Fruit fly (Drosophila melanogaster) Kc167 (cell line): ENCODE results near the gene Eip93F.

Experiments used
- Myc ChIP-seq: fragments of >200 bp; optimal IDR thresholded peaks from 2 replicates; lab custom pipeline; 2017; ENCODE audit warnings: missing external identifiers
- Sin3A ChIP-seq: fragments of >200 bp; optimal IDR thresholded peaks from 2 replicates; lab custom pipeline; 2018; ENCODE audit warnings: missing external identifiers
- h ChIP-seq: fragments of >200 bp; optimal IDR thresholded peaks from 3 replicates; lab custom pipeline; 2018; ENCODE audit warnings: missing external identifiers
- insv ChIP-seq: fragments of >200 bp; optimal IDR thresholded peaks from 3 replicates; lab custom pipeline; 2018; ENCODE audit warnings: missing external identifiers
- psq ChIP-seq: fragments of >200 bp; optimal IDR thresholded peaks from 2 replicates; lab custom pipeline; 2017; ENCODE audit warnings: missing external identifiers
- ttk ChIP-seq: sonication (Bioruptor generic); optimal IDR thresholded peaks from 2 replicates; lab custom pipeline; 2017; ENCODE audit warnings: missing external identifiers

Gene Eip93F

DNA sequence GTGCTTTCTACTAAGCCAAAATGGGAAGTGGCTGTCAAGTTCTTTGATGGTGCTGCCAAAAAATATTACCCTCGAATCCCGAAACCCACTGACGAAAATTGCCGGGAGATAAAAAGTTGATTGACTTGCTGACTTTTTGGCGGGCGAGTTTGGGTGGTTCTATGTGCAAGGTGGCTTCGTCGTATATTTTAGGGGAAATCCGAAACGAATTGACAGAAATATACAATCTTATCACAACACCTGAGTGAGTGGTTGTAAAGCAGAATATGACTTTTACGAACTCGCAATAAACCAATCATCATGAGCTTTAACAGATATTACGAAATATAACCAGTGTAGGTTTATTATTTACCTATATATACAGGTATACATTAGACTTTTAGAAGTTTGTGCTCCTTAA, 54.6 kb downstream of the Eip93F start:
- TF ChIP-seq Myc (lab: Kevin White, UChicago) (no peak), psq (lab: Kevin White, UChicago) (no peak), h (no peak), ttk (no peak), insv (no peak), Sin3A (lab: Kevin White, UChicago) (no peak)

DNA sequence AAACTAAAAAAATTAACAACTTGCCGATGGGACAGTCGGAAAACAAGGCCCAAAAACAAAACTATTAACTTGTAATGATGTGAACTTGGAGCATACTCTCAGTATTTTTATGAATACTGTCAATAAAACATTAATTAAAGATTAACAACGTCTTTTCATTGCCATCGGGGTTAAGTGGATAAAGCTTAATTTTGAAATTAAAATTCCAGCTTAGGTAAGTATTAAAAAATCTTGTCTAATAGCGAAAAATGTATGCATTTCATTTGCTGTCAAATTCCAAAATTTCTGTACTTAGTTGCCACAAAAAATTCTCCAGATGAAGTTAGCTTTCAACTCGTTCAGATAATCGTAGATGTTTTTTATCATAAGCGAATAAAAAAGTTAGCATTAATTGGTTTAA, 65.5 kb downstream of the Eip93F start, which contains the start of gene Theg:
Gene Theg, plus strand, starts transcription at position 301 of the 400 bp plus-strand sequence.
- TF ChIP-seq psq (lab: Kevin White, UChicago) (no peak), insv (no peak), ttk (no peak)

DNA sequence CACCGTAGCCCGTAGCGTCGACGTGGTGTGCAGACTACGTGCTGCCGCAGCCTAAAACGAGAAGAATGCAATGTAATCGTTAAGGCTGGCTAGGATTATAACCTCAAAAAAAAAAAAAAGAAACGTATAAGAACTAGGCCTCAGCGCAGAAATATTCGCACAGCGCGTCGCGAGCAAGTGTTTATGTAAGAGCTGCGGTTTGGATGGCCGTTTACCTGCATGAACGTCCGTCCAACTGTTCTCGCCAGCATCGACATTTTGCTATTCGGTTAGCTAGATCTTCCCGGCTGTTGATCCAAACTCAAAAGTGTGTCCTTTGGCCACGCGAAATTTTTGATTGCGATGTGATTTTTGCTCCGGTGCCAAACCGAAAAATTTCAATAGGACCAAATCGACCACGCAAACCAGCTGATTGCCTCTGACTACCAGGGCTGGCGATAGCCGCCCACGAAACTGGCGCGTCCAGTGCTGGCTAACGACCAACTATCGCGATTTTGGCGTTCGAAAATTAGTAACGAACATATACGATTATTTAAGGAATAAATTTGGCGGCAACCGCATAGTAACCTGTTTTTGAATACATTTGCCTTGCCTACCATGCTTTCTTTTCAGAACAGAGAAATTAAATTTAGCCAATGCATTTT, 70.0 kb downstream of the Eip93F start, which contains the start of gene Idh3b:
Gene Idh3b, minus strand, starts transcription at position 606 of the 644 bp plus-strand sequence.
- TF ChIP-seq Myc (lab: Kevin White, UChicago), result no peak
- no peak for TF ChIP-seq Sin3A (lab: Kevin White, UChicago)
- no peak for TF ChIP-seq psq (lab: Kevin White, UChicago)
- TF ChIP-seq ttk, result no peak
- TF ChIP-seq insv, result no peak
- TF ChIP-seq h, result no peak

DNA sequence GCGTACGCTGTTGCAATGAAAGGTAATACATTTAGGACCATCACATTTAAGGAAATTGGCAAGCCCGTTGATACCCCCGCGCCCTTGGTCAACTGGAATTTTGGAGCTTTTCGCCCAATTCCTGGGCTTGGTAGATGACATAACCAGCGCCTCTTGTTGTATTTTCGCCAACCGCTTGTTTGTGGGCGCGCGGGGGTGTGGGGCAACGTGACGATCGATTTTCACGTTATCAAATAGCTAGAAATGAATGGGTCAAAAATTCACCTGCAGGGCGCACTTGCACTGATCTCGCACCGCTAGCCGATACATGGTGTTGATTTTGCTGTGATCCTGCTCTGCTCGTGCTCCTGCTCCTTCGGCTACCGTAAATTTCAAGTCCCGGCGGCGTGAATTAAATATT, 73.7 kb downstream of the Eip93F start:
- TF ChIP-seq Sin3A (lab: Kevin White, UChicago) (no peak), insv (no peak), Myc (lab: Kevin White, UChicago) (no peak), psq (lab: Kevin White, UChicago) (no peak), ttk (no peak), h (no peak)

DNA sequence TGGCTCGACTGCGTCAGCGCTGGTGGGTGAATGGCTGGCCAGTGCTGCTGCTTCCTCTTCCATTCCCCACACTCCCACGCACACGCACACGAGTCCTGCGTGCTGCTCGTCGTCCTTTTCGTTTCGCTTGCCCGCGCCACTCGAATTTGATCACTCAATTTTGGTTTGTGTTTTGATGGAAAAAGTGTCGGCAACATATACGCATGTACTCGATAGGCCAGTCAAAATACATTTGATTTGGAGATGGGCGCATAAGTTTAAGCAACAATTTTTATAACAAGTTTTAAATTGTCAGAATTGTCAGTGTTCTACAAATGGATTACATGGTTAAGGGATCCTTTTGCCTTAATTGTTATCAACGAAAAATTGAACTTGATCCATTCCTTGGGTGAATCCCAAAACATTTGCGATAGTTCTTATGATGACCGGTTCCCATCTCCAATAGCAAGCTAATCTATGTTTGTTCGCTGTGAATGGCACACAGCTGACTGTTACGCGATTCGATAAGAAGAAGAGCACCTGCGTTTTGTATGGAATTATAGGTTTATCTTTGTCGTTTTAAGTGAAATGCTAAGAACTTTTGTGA, 74.2 kb downstream of the Eip93F start, which contains the start of the genes Mitofilin and mRpL35:
Gene Mitofilin, minus strand, starts transcription at position 295 of the 586 bp plus-strand sequence.
Gene mRpL35, plus strand, starts transcription at position 487 of the 586 bp plus-strand sequence.
- no peak for TF ChIP-seq Myc (lab: Kevin White, UChicago)
- no peak for TF ChIP-seq h
- TF ChIP-seq psq (lab: Kevin White, UChicago), result no peak
- TF ChIP-seq insv, result no peak
- TF ChIP-seq ttk, result no peak
- no peak for TF ChIP-seq Sin3A (lab: Kevin White, UChicago)

DNA sequence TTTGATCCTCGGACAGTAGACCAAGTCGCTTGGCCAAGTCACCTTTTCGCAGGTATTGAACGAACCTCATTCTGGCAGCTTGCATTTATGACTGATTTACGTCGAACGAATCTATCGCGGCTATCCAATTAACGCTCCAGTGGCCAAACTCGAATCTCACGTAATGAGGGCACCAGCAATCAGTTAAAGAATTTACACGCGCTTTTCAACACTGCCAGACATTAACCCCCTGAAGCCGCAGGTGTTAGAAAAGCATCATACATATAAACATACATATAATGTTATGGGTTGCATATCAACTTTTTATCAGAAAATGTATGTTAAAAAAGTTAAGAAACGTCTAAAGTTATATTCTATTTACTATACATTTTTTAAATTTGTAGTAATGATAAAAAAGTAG, 76.4 kb downstream of the Eip93F start, which contains the start of gene CG6028:
Gene CG6028, minus strand, starts transcription at position 187 of the 400 bp plus-strand sequence.
- no peak for TF ChIP-seq ttk

DNA sequence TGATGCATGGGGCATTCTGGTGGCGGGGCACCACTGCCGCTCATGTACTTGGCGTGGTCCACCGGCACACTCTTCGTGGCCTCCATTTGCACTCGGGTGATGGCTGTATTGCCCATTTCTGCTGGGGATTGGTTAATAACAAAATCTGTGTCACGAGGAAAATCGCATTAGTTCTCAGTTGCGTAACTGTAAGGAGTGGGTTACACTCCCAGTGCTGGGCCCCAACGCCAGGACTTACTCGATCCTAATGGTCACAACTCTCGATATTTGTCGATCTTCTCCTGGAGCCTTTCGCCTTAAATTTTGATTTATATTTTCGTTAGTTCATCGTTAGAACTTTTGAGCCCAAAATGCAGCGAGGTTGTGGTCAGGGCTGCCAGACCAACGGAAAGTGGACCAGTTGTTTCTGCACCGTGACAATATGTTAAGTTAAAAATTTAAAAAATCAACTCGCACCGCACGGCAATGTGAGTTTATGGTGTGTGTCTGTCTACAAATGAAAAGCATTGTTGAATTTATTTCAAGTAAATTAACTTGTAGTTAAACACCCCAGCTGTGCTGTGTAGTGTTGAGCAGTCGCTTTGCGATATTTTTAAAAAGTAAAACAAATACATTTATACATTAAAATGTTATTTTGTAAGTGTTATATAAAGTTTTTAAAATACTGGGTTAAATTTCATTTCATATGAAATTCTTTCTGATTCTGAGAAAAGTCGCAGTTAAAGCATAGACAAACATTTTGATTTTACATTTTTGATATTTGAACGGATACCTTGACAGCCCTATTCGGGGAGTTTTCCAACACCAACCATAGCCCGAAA, 78.2 kb downstream of the Eip93F start, which contains the start of the genes Cchl and ND-42:
Gene Cchl, minus strand, starts transcription at position 559 of the 821 bp plus-strand sequence.
Gene ND-42, plus strand, starts transcription at position 788 of the 821 bp plus-strand sequence.
- TF ChIP-seq Myc (lab: Kevin White, UChicago) (no peak), h (no peak), ttk (no peak), insv (no peak), psq (lab: Kevin White, UChicago) (no peak), Sin3A (lab: Kevin White, UChicago) (no peak)

DNA sequence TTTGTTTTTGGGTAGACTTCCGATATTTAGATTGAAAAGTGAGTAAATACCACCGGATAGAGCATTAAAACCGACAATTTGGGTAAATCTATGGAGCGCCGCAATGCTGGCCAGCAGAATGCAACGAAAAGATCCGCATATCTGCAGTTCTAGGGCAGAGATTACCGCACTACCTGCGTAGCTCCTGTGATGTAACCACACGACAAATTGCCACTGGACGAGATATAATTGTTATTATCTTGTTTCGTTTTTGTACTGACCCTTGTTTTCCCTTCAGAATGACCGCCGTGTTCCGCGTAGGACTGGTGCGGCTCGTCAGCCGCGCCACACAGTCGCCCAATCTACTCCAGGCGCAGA, 78.8 kb downstream of the Eip93F start:
- TF ChIP-seq Sin3A (lab: Kevin White, UChicago) (no peak), Myc (lab: Kevin White, UChicago) (no peak), insv (no peak), h (no peak), psq (lab: Kevin White, UChicago) (no peak), ttk (no peak)

DNA sequence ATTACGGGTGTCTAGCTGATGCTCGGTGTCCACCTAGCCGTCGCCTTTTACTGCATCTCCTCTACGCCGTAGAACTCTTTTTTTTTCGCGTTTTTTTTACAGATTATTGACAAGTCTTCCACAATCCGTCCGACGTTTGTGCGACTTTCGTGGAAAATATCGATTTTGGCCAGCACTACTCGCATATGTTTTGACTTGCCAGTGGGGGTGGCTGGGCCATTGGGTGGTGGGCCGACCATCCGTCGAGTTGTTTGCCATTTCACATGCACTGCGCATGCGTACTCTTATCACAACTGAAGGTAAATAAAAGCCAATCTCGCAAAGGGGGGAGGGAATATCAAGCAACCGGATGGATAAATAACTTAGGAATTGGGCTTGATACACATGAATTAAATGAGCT, 82.8 kb downstream of the Eip93F start, which contains the start of gene CG13409:
Gene CG13409, minus strand, starts transcription at position 163 of the 400 bp plus-strand sequence.
- TF ChIP-seq Myc (lab: Kevin White, UChicago) (no peak), psq (lab: Kevin White, UChicago) (no peak), Sin3A (lab: Kevin White, UChicago) (no peak), h (no peak), insv (no peak), ttk (no peak)

DNA sequence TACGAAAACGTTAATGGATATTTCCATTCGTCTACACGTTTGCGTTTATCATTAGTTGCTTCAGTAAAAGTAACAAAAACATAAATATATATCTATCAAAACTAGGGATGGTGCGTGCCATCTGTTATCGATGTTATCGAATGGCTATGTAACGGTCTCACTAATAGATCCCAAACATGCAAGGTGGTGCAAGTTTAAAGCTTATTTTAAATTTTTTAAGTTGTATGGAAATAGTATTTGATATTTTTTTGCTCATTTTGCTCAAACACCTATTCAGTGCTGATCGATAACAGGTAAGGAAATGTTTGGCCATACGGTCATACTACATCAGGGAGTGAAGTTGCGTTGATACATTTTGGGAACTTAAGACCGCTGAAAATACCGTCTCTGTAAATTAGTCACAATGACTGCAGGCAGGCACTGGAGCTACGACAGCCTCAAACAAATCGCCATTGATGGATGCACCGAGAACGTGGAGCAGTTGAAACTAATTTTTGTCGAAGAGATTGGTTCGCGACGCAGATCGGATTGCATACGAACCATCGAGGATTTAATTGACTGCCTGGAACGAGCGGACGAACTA, 85.3 kb downstream of the Eip93F start, which contains the start of the genes CG45099, CG6015, pit and Fadd:
Gene CG45099, minus strand, starts transcription at position 127 of the 583 bp plus-strand sequence.
Gene CG6015, minus strand, starts transcription at position 127 of the 583 bp plus-strand sequence.
Gene pit, plus strand, starts transcription at position 139 of the 583 bp plus-strand sequence.
Gene Fadd, plus strand, starts transcription at position 296 of the 583 bp plus-strand sequence.
- TF ChIP-seq ttk, result no peak
- no peak for TF ChIP-seq psq (lab: Kevin White, UChicago)
- no peak for TF ChIP-seq insv
- no peak for TF ChIP-seq h
- TF ChIP-seq Myc (lab: Kevin White, UChicago), result no peak
- no peak for TF ChIP-seq Sin3A (lab: Kevin White, UChicago)

DNA sequence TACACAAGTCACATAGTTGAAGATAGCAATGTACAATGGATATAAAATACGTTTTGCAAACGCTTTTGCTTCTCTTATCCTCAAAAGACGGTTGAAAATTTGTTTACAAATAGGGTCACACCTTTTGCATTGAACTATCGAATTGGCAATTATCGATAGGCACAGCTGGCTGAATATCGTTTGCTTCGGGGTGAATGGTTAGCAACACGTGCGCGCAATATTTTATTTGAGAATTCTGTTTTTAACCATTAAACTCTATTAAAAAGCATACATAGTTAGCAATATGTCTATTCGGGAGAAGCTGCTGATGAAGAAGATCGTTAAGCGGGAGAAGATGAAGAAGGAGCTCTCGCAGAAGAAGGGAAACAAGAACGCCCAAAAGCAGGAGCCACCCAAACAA, 86.6 kb downstream of the Eip93F start:
- TF ChIP-seq ttk (no peak), insv (no peak), h (no peak), Myc (lab: Kevin White, UChicago) (no peak), psq (lab: Kevin White, UChicago) (no peak), Sin3A (lab: Kevin White, UChicago) (no peak)

DNA sequence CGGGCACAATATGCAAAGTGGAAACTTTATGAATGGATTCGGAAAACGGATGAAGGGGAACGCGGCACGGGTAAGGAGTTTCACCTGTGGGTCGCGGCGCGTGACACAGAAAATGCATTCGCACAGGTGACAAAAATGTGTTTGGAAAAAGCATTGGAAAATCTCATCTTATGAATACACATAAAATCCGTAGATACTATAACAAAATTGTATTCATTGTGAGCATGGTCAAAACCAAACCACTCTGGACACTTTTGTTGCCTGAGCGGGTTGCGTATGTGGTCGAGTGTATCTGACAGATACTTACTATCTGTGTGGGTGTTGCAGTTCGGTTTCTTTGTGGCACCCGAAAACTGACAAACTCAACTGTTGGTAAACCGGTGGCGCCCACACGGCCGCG, 90.6 kb downstream of the Eip93F start:
- TF ChIP-seq Sin3A (lab: Kevin White, UChicago) (no peak), ttk (no peak), psq (lab: Kevin White, UChicago) (no peak), insv (no peak), h (no peak), Myc (lab: Kevin White, UChicago) (no peak)
